Fruit fly (Drosophila melanogaster): Measurements from ENCODE around the gene Hsp26.

Gene Hsp26

DNA sequence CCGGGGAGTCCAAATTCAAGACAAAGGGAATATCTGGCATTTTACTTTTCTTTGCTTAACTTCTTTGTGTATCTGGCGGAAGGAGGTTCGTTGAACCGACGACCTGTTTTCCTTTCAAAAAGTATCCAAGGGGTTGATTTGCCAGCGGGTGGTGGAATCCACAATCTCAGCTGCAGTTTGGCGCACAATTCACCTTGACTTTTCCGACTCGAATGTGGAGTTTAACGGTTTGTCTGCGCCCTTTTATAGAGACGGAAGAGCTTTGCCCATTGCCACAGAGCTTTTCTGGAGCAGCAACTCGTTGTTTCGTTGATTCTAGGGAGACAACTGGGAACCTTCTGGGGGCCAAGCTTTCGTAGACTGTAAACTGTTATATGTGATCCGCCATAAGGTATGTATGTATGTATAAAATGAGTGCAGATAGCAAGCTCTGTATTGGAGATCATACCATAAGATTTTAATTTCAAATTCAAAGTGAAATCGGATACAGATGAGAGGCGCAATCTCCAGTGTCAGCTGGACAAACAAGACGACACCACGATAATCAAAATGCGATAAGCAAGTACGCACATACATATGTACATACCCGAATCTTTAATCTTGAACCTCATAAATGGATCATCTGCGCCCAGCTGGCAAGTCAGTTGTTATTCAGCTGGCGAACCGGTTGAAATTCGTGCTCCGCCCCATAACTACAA is 4.8 kb downstream of the Hsp26 start, which contains the start of the genes Hsp67Bc, CG4456 and Hsp22 (continued):
- TF ChIP-seq ERR (GFP tag; optimal IDR thresholded peaks at IDR 0.05): no peak
- TF ChIP-seq CG13894 (tag; optimal IDR thresholded peaks at IDR 0.05): peak; percentile 39
- TF ChIP-seq Vsx1 (GFP tag; optimal IDR thresholded peaks at IDR 0.05): no peak
- TF ChIP-seq CG2678 (tag; optimal IDR thresholded peaks at IDR 0.05): peak; percentile 12
- no peak for TF ChIP-seq HmgD (GFP tag; optimal IDR thresholded peaks at IDR 0.05)
- no peak for TF ChIP-seq ro (GFP tag; IDR thresholded peaks at IDR 0.05)
- 0 out of 3 replicates have a peak, but pooled peaks have one; percentile 51 for TF ChIP-seq ci (GFP tag; IDR thresholded peaks at IDR 0.05)
- no peak for TF ChIP-seq H15 (GFP tag; IDR thresholded peaks at IDR 0.05)
- TF ChIP-seq gce (GFP tag; IDR thresholded peaks at IDR 0.05): 0 out of 3 replicates have a peak, but pooled peaks have one; percentile 50
- no peak for TF ChIP-seq br (optimal IDR thresholded peaks at IDR 0.05)
- TF ChIP-seq CG34376 (GFP tag; optimal IDR thresholded peaks at IDR 0.05): peak; percentile 48
- TF ChIP-seq CTCF (GFP tag; optimal IDR thresholded peaks at IDR 0.05): peak; percentile 5
- TF ChIP-seq CG10462 (GFP tag; optimal IDR thresholded peaks at IDR 0.05): no peak
- no peak for TF ChIP-seq CG4617 (GFP tag; optimal IDR thresholded peaks at IDR 0.05; ENCODE audit: borderline replicate concordance)
- TF ChIP-seq CG12299 (tag; optimal IDR thresholded peaks at IDR 0.05): no peak
- no peak for TF ChIP-seq Sry-δ (GFP tag; optimal IDR thresholded peaks at IDR 0.05)
- no peak for TF ChIP-seq lola (GFP tag; optimal IDR thresholded peaks at IDR 0.05)
- peak; percentile 19 for TF ChIP-seq nerfin-1 (tag; optimal IDR thresholded peaks at IDR 0.05)
- no peak for TF ChIP-seq klu (GFP tag; IDR thresholded peaks at IDR 0.05)
- TF ChIP-seq CG12942 (GFP tag; optimal IDR thresholded peaks at IDR 0.05): no peak
- no peak for TF ChIP-seq pnt (GFP tag; optimal IDR thresholded peaks at IDR 0.05)
- no peak for TF ChIP-seq repo (GFP tag; optimal IDR thresholded peaks at IDR 0.05)
- no peak for TF ChIP-seq Myb (GFP tag; optimal IDR thresholded peaks at IDR 0.05)
- peak; percentile 18 for TF ChIP-seq CG6254 (GFP tag; optimal IDR thresholded peaks at IDR 0.05)
- TF ChIP-seq CG15601 (tag; optimal IDR thresholded peaks at IDR 0.05): peak; percentile 30
- TF ChIP-seq otp (GFP tag; IDR thresholded peaks at IDR 0.05): no peak
- TF ChIP-seq CG32767 (GFP tag; IDR thresholded peaks at IDR 0.05): no peak
- TF ChIP-seq Med (GFP tag): peak; percentile 74
- peak; percentile 31 for TF ChIP-seq Nf-YC (tag; optimal IDR thresholded peaks at IDR 0.05)
- TF ChIP-seq chinmo (GFP tag; IDR thresholded peaks at IDR 0.05; ENCODE audit: partially characterized antibody): peak; percentile 47; the same call in 1 of the 4 replicates
- peak; percentile 83 for TF ChIP-seq CG12769 (tag; optimal IDR thresholded peaks at IDR 0.05)
- peak; percentile 78 for TF ChIP-seq CG16779 (GFP tag; IDR thresholded peaks at IDR 0.05)
- TF ChIP-seq HmgZ (tag; optimal IDR thresholded peaks at IDR 0.05): no peak
- peak; percentile 20; the same call in 1 of the 3 replicates for TF ChIP-seq Opbp (GFP tag; IDR thresholded peaks at IDR 0.05; ENCODE audit: partially characterized antibody)
- peak; percentile 32 for TF ChIP-seq CG12155 (GFP tag; optimal IDR thresholded peaks at IDR 0.05)
- TF ChIP-seq CG17802 (tag; optimal IDR thresholded peaks at IDR 0.05): no peak
- TF ChIP-seq CG17612 (GFP tag; IDR thresholded peaks at IDR 0.05): no peak
- TF ChIP-seq disco-r (GFP tag; optimal IDR thresholded peaks at IDR 0.05): no peak
- no peak for TF ChIP-seq CG10543 (GFP tag; optimal IDR thresholded peaks at IDR 0.05)
- peak; percentile 27 for TF ChIP-seq sug (tag; optimal IDR thresholded peaks at IDR 0.05)
- no peak for TF ChIP-seq lmd (GFP tag; IDR thresholded peaks at IDR 0.05)
- no peak for TF ChIP-seq CG31441 (GFP tag; IDR thresholded peaks at IDR 0.05)
- TF ChIP-seq zfh2 (GFP tag; optimal IDR thresholded peaks at IDR 0.05): no peak
- TF ChIP-seq caup (GFP tag; optimal IDR thresholded peaks at IDR 0.05; ENCODE audit: severe bottlenecking): no peak
- 0 out of 2 replicates have a peak, but pooled peaks have one; percentile 7 for TF ChIP-seq CG11085 (GFP tag; IDR thresholded peaks at IDR 0.05)
- no peak for TF ChIP-seq Drgx (GFP tag; IDR thresholded peaks at IDR 0.05)
- no peak for TF ChIP-seq sqz (GFP tag; optimal IDR thresholded peaks at IDR 0.05)
- TF ChIP-seq Six4 (GFP tag; optimal IDR thresholded peaks at IDR 0.05): no peak
- no peak for TF ChIP-seq CG14965 (GFP tag; optimal IDR thresholded peaks at IDR 0.05; ENCODE audit: borderline replicate concordance)
- no peak for TF ChIP-seq tio (GFP tag; optimal IDR thresholded peaks at IDR 0.05)
- TF ChIP-seq CG4820 (GFP tag; optimal IDR thresholded peaks at IDR 0.05): no peak
